Fruit fly (Drosophila melanogaster) whole organism, wandering third instar larva: ENCODE measurements around the gene Hyls1.

Experiments
- OdsH ChIP-seq: fragments of 200-800 bp; sonication (Bioruptor generic); optimal IDR thresholded peaks from 2 replicates; lab custom pipeline; 2016; ENCODE audit warnings: missing biosample characterization, mild to moderate bottlenecking, missing genetic modification characterization
- Vsx2 ChIP-seq: fragments of 200-300, 225-300 bp; sonication (Bioruptor generic); optimal IDR thresholded peaks from 2 replicates; lab custom pipeline; 2018; ENCODE audit warnings: missing biosample characterization, missing genetic modification characterization; ENCODE audit not compliant: partially characterized antibody
- pan ChIP-seq: fragments of >200 bp; optimal IDR thresholded peaks from 2 replicates; lab custom pipeline; 2017
- psq ChIP-seq: fragments of 200-800 bp; sonication (Bioruptor generic); optimal IDR thresholded peaks from 3 replicates; lab custom pipeline; 2017; ENCODE audit warnings: missing biosample characterization, mild to moderate bottlenecking, missing genetic modification characterization, moderate library complexity
- sv ChIP-seq: fragments of 200-800 bp; sonication (Bioruptor generic); optimal IDR thresholded peaks from 3 replicates; lab custom pipeline; 2016; ENCODE audit warnings: missing biosample characterization, missing genetic modification characterization

DNA sequence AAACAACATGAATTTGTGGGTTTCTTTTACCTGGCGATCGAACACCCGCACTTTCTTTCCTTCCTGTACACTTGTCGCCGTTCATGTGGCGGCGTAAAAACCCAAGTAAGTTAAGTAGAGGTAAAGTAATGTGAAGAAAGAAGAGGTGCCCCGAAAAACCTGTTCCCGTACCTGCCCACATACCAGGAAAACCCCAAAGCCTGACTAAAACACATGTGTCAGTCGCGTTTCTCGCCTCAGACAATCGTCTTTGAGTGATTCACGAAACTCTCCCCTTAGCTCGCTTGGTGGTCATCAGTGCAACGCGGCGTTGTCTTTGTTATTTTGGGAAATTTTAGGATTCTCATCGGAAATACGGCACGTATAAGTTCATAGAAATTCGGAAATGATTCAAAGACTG is 28.9 kb downstream of the Hyls1 start:
- no peak for TF ChIP-seq psq (GFP tag; lab: Kevin White, UChicago)
- no peak for TF ChIP-seq Vsx2 (GFP tag; lab: Kevin White, UChicago)
- TF ChIP-seq pan = no peak
- no peak for TF ChIP-seq OdsH (GFP tag; lab: Kevin White, UChicago)
- TF ChIP-seq sv (GFP tag; lab: Kevin White, UChicago) = no peak
